Fruit fly (Drosophila melanogaster) whole organism, embryonic: ENCODE data around the gene CycG.
A peak's percentile ranks its signal among the peaks of the same experiment; 100 is the strongest.

Experiments used
- Bgb ChIP-seq: fragments of 200-800 bp; sonication (Bioruptor generic); IDR thresholded peaks from 2 replicates; pipeline ENCODE4 v1.3.6; 2022; ENCODE audit warnings: missing biosample characterization, missing genetic modification characterization; ENCODE audit not compliant: partially characterized antibody
- CG11560 ChIP-seq: fragments of 200-800 bp; sonication (Bioruptor generic); IDR thresholded peaks from 3 replicates; pipeline ENCODE4 v1.3.6; 2022; ENCODE audit warnings: missing biosample characterization, missing genetic modification characterization
- CG12299 ChIP-seq: fragments of 200-800 bp; sonication (Bioruptor generic); optimal IDR thresholded peaks from 2 replicates; lab custom pipeline; 2018; ENCODE audit warnings: missing biosample characterization, mild to moderate bottlenecking, missing genetic modification characterization
- CG13287 ChIP-seq: fragments of 200-800 bp; sonication (Bioruptor generic); IDR thresholded peaks from 2 replicates; pipeline ENCODE4 v1.3.6; 2022; ENCODE audit warnings: missing biosample characterization, missing genetic modification characterization; ENCODE audit not compliant: partially characterized antibody
- CG13424 ChIP-seq: fragments of 200-800 bp; sonication (Bioruptor generic); optimal IDR thresholded peaks from 2 replicates; lab custom pipeline; 2019; ENCODE audit warnings: missing biosample characterization, mild to moderate bottlenecking, missing genetic modification characterization, moderate library complexity
- CG16813 ChIP-seq: fragments of 200-800 bp; sonication (Bioruptor generic); IDR thresholded peaks from 3 replicates; pipeline ENCODE4 v1.3.6; 2022; ENCODE audit warnings: missing biosample characterization, missing genetic modification characterization; ENCODE audit not compliant: partially characterized antibody
- CG17361 ChIP-seq: fragments of 200-800 bp; sonication (Bioruptor generic); IDR thresholded peaks from 3 replicates; pipeline ENCODE4 v1.3.6; 2022; ENCODE audit warnings: missing biosample characterization, missing genetic modification characterization
- CG17802 ChIP-seq: fragments of 200-800 bp; sonication (Bioruptor generic); optimal IDR thresholded peaks from 2 replicates; lab custom pipeline; 2018; ENCODE audit warnings: missing biosample characterization, mild to moderate bottlenecking, missing genetic modification characterization, moderate library complexity
- CG3163 ChIP-seq: fragments of 200-800 bp; sonication (Bioruptor generic); optimal IDR thresholded peaks from 3 replicates; lab custom pipeline; 2016; ENCODE audit warnings: missing biosample characterization, missing genetic modification characterization
- CG3407 ChIP-seq: fragments of 200-800 bp; sonication (Bioruptor generic); optimal IDR thresholded peaks from 2 replicates; lab custom pipeline; 2018; ENCODE audit warnings: missing biosample characterization, mild to moderate bottlenecking, missing genetic modification characterization
- CG3838 ChIP-seq: fragments of 200-800 bp; sonication (Bioruptor generic); optimal IDR thresholded peaks from 3 replicates; lab custom pipeline; 2016; ENCODE audit warnings: missing biosample characterization, missing genetic modification characterization
- CG42726 ChIP-seq: fragments of 200-800 bp; sonication (Bioruptor generic); IDR thresholded peaks from 2 replicates; pipeline ENCODE4 v1.3.6; 2022; ENCODE audit warnings: missing biosample characterization, missing genetic modification characterization; ENCODE audit not compliant: partially characterized antibody
- CG4424 ChIP-seq: fragments of 200-800 bp; sonication (Bioruptor generic); optimal IDR thresholded peaks from 3 replicates; lab custom pipeline; 2016; ENCODE audit warnings: missing biosample characterization, missing genetic modification characterization
- CG4617 ChIP-seq: fragments of 200-800 bp; sonication (Bioruptor generic); optimal IDR thresholded peaks from 3 replicates; lab custom pipeline; 2016; ENCODE audit warnings: missing biosample characterization, missing genetic modification characterization, borderline replicate concordance
- CG7271 ChIP-seq: fragments of 200-800 bp; sonication (Bioruptor generic); optimal IDR thresholded peaks from 2 replicates; lab custom pipeline; 2018; ENCODE audit warnings: missing biosample characterization, mild to moderate bottlenecking, missing genetic modification characterization, moderate library complexity
- CG7963 ChIP-seq: fragments of 200-800 bp; sonication (Bioruptor generic); IDR thresholded peaks from 3 replicates; pipeline ENCODE4 v1.3.6; 2022; ENCODE audit warnings: missing biosample characterization, missing genetic modification characterization; ENCODE audit not compliant: partially characterized antibody
- CG8765 ChIP-seq: fragments of 200-800 bp; sonication (Bioruptor generic); IDR thresholded peaks from 2 replicates; pipeline ENCODE4 v1.3.6; 2022; ENCODE audit warnings: missing biosample characterization, missing genetic modification characterization
- CG9727 ChIP-seq: fragments of 200-800 bp; sonication (Bioruptor generic); optimal IDR thresholded peaks from 3 replicates; lab custom pipeline; 2017; ENCODE audit warnings: missing biosample characterization, mild to moderate bottlenecking, missing genetic modification characterization
- Chrac-16 ChIP-seq: fragments of 200-800 bp; sonication (Bioruptor generic); optimal IDR thresholded peaks from 3 replicates; lab custom pipeline; 2016; ENCODE audit warnings: missing biosample characterization, missing genetic modification characterization
- CkIIα-i1 ChIP-seq: fragments of 200-800 bp; sonication (Bioruptor generic); IDR thresholded peaks from 2 replicates; pipeline ENCODE4 v1.3.6; 2022; ENCODE audit warnings: missing biosample characterization, missing genetic modification characterization
- Dad ChIP-seq: fragments of 200-800 bp; sonication (Bioruptor generic); optimal IDR thresholded peaks from 3 replicates; lab custom pipeline; 2016; ENCODE audit warnings: missing biosample characterization, missing genetic modification characterization
- Dll ChIP-seq: fragments of 200-800 bp; sonication (Bioruptor generic); IDR thresholded peaks from 4 replicates; pipeline ENCODE4 v1.3.6; 2022; ENCODE audit warnings: missing biosample characterization, missing genetic modification characterization; ENCODE audit not compliant: partially characterized antibody
- H15 ChIP-seq: fragments of 200-800 bp; sonication (Bioruptor generic); IDR thresholded peaks from 3 replicates; pipeline ENCODE4 v1.3.6; 2022; ENCODE audit warnings: missing biosample characterization, missing genetic modification characterization
- Myb ChIP-seq: fragments of 200-800 bp; sonication (Bioruptor generic); optimal IDR thresholded peaks from 2 replicates; lab custom pipeline; 2016; ENCODE audit warnings: missing biosample characterization, missing genetic modification characterization
- Neu2 ChIP-seq: fragments of 200-800 bp; sonication (Bioruptor generic); optimal IDR thresholded peaks from 3 replicates; lab custom pipeline; 2016; ENCODE audit warnings: missing biosample characterization, missing genetic modification characterization, borderline replicate concordance
- Spps ChIP-seq: fragments of 200-800 bp; sonication (Bioruptor generic); optimal IDR thresholded peaks from 2 replicates; lab custom pipeline; 2018; ENCODE audit warnings: missing biosample characterization, mild to moderate bottlenecking, missing genetic modification characterization
- cas ChIP-seq: fragments of 200-800 bp; sonication (Bioruptor generic); IDR thresholded peaks from 2 replicates; pipeline ENCODE4 v1.3.6; 2022; ENCODE audit warnings: missing biosample characterization, missing genetic modification characterization
- dimm ChIP-seq: fragments of 200-800 bp; sonication (Bioruptor generic); IDR thresholded peaks from 2 replicates; pipeline ENCODE4 v1.3.6; 2022; ENCODE audit warnings: missing biosample characterization, missing genetic modification characterization
- dmrt99B ChIP-seq: fragments of 200-800 bp; sonication (Bioruptor generic); optimal IDR thresholded peaks from 2 replicates; lab custom pipeline; 2018; ENCODE audit warnings: missing biosample characterization, mild to moderate bottlenecking, missing genetic modification characterization, moderate library complexity
- ewg ChIP-seq: fragments of 200-800 bp; sonication (Bioruptor generic); optimal IDR thresholded peaks from 3 replicates; lab custom pipeline; 2017; ENCODE audit warnings: mild to moderate bottlenecking, missing biosample characterization, missing genetic modification reagents, missing genetic modification characterization
- gcm ChIP-seq: fragments of 200-800 bp; sonication (Bioruptor generic); optimal IDR thresholded peaks from 2 replicates; lab custom pipeline; 2019; ENCODE audit warnings: missing biosample characterization, mild to moderate bottlenecking, missing genetic modification characterization, moderate library complexity
- gcm2 ChIP-seq: fragments of 200-800 bp; sonication (Bioruptor generic); optimal IDR thresholded peaks from 2 replicates; lab custom pipeline; 2016; ENCODE audit warnings: missing biosample characterization, missing genetic modification characterization
- grau ChIP-seq: fragments of 200-800 bp; optimal IDR thresholded peaks from 3 replicates; lab custom pipeline; 2019; ENCODE audit warnings: missing biosample characterization, mild to moderate bottlenecking, missing genetic modification characterization, moderate library complexity
- grn ChIP-seq: fragments of 200-800 bp; sonication (Bioruptor generic); optimal IDR thresholded peaks from 3 replicates; lab custom pipeline; 2017; ENCODE audit warnings: missing biosample characterization, missing genetic modification characterization
- hbn ChIP-seq: fragments of 200-800 bp; sonication (Bioruptor generic); IDR thresholded peaks from 2 replicates; pipeline ENCODE4 v1.3.6; 2022; ENCODE audit warnings: missing biosample characterization, missing genetic modification characterization; ENCODE audit not compliant: partially characterized antibody
- lola ChIP-seq, 3 experiments: fragments of >200 bp in 2 of 3; fragments of 200-800 bp in 1 of 3; sonication (Bioruptor generic) in 1 of 3; optimal IDR thresholded peaks; 2 replicates each; lab custom pipeline; 2017 to 2019; ENCODE audit warnings: missing biosample characterization in 3 of 3, missing genetic modification characterization in 3 of 3, mild to moderate bottlenecking in 1 of 3, moderate library complexity in 1 of 3
- maf-S ChIP-seq: fragments of 200-800 bp; sonication (Bioruptor generic); optimal IDR thresholded peaks from 2 replicates; lab custom pipeline; 2016; ENCODE audit warnings: missing biosample characterization, missing genetic modification characterization
- mld ChIP-seq: fragments of 200-800 bp; sonication (Bioruptor generic); IDR thresholded peaks from 3 replicates; pipeline ENCODE4 v1.3.6; 2022; ENCODE audit warnings: missing biosample characterization, missing genetic modification characterization; ENCODE audit not compliant: partially characterized antibody
- nerfin-1 ChIP-seq: fragments of 200-800 bp; sonication (Bioruptor generic); optimal IDR thresholded peaks from 3 replicates; lab custom pipeline; 2019; ENCODE audit warnings: missing biosample characterization, mild to moderate bottlenecking, missing genetic modification characterization, moderate library complexity
- nerfin-2 ChIP-seq: fragments of 200-800 bp; sonication (Bioruptor generic); IDR thresholded peaks from 2 replicates; pipeline ENCODE4 v1.3.6; 2022; ENCODE audit warnings: missing biosample characterization, missing genetic modification characterization; ENCODE audit not compliant: partially characterized antibody
- oc ChIP-seq: fragments of 200-800 bp; sonication (Bioruptor generic); optimal IDR thresholded peaks from 2 replicates; lab custom pipeline; 2018; ENCODE audit warnings: missing biosample characterization, mild to moderate bottlenecking, missing genetic modification characterization, moderate library complexity
- p53 ChIP-seq: fragments of 200-800 bp; sonication (Bioruptor generic); optimal IDR thresholded peaks from 2 replicates; lab custom pipeline; 2016; ENCODE audit warnings: missing biosample characterization, missing genetic modification characterization
- pnt ChIP-seq: fragments of 200-800 bp; sonication (Bioruptor generic); optimal IDR thresholded peaks from 3 replicates; lab custom pipeline; 2016; ENCODE audit warnings: missing biosample characterization, missing genetic modification characterization
- slbo ChIP-seq: fragments of 200-800 bp; sonication (Bioruptor generic); IDR thresholded peaks from 2 replicates; pipeline ENCODE4 v1.3.6; 2022; ENCODE audit warnings: missing biosample characterization, missing genetic modification characterization
- so ChIP-seq: fragments of 200-800 bp; sonication (Bioruptor generic); IDR thresholded peaks from 3 replicates; pipeline ENCODE4 v1.3.6; 2022; ENCODE audit warnings: missing biosample characterization, missing genetic modification characterization
- sqz ChIP-seq: fragments of 200-800 bp; sonication (Bioruptor generic); optimal IDR thresholded peaks from 3 replicates; lab custom pipeline; 2018; ENCODE audit warnings: missing biosample characterization, mild to moderate bottlenecking, missing genetic modification characterization
- stwl ChIP-seq: fragments of 200-800 bp; sonication (Bioruptor generic); optimal IDR thresholded peaks from 3 replicates; lab custom pipeline; 2018; ENCODE audit warnings: missing biosample characterization, mild to moderate bottlenecking, missing genetic modification characterization, moderate library complexity
- sug ChIP-seq: fragments of 200-800 bp; optimal IDR thresholded peaks from 2 replicates; lab custom pipeline; 2019; ENCODE audit warnings: missing biosample characterization, mild to moderate bottlenecking, missing genetic modification characterization, moderate library complexity
- twi ChIP-seq: fragments of 200-800 bp; optimal IDR thresholded peaks from 2 replicates; lab custom pipeline; 2019; ENCODE audit warnings: missing biosample characterization, mild to moderate bottlenecking, missing genetic modification characterization, moderate library complexity
- usp ChIP-seq: fragments of >200 bp; optimal IDR thresholded peaks from 2 replicates; lab custom pipeline; 2017; ENCODE audit warnings: missing biosample characterization, missing genetic modification characterization

The CycG gene

DNA sequence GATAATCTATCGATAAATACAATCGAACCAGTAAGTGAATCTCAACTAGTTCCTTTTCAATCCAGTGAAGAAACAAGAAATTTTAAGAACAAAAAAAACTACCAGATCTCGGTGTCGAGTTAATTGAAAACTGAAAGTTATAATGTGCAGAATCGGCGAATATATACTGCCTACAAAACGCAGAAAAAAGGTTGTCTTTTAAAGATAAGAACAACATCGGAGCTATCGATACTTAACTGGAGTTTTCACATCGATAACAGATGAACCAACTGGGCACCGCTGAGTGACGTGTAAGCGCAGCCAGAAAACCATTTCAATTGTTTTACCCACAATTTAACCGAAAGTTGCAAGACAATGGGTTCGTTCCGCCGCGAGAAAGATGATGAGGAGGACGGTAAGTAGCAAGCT, 40.6 kb downstream of the CycG start, which contains the start of gene gammaCOP (continued):
- no peak for TF ChIP-seq lola (GFP tag; optimal IDR thresholded peaks at IDR 0.05; lab: Kevin White, UChicago)
- no peak for TF ChIP-seq CG8765 (GFP tag; lab: Robert Waterston, UW)
- TF ChIP-seq CkIIα-i1 (GFP tag; lab: Robert Waterston, UW) = no peak
- no peak for TF ChIP-seq dmrt99B (tag; lab: Kevin White, UChicago)
- TF ChIP-seq CG16813 (GFP tag; lab: Robert Waterston, UW) = peak; percentile 88
- peak; percentile 9 for TF ChIP-seq CG9727 (GFP tag; lab: Kevin White, UChicago)
- TF ChIP-seq hbn (GFP tag; lab: Robert Waterston, UW) = peak; percentile 90
- TF ChIP-seq nerfin-2 (GFP tag; lab: Robert Waterston, UW) = peak; percentile 79
- TF ChIP-seq Bgb = peak; percentile 85
- peak; percentile 69; the same call in 1 of the 3 replicates for TF ChIP-seq CG7963 (GFP tag; lab: Robert Waterston, UW)
- peak; percentile 40 for TF ChIP-seq stwl
- TF ChIP-seq CG7271 (tag; lab: Kevin White, UChicago) = no peak
- no peak for TF ChIP-seq twi (tag; lab: Kevin White, UChicago)
- no peak for TF ChIP-seq CG13424 (tag; lab: Kevin White, UChicago)
- TF ChIP-seq maf-S (GFP tag; lab: Kevin White, UChicago) = no peak
- TF ChIP-seq nerfin-1 (tag; lab: Kevin White, UChicago) = no peak
- no peak for TF ChIP-seq sug
- peak; percentile 42 for TF ChIP-seq CG4617 (GFP tag; lab: Kevin White, UChicago)
- TF ChIP-seq mld = peak; percentile 36; the same call in 1 of the 3 replicates
- no peak for TF ChIP-seq CG3163
- peak; percentile 30 for TF ChIP-seq p53 (GFP tag; lab: Kevin White, UChicago)
- no peak for TF ChIP-seq Dad
- TF ChIP-seq CG13287 (GFP tag; lab: Robert Waterston, UW) = peak; percentile 98
- TF ChIP-seq Spps = peak; percentile 16
- peak; percentile 10 for TF ChIP-seq CG4424 (GFP tag; lab: Kevin White, UChicago)
- TF ChIP-seq CG42726 (GFP tag; lab: Robert Waterston, UW) = peak; percentile 34; the same call in 1 of the 2 replicates

DNA sequence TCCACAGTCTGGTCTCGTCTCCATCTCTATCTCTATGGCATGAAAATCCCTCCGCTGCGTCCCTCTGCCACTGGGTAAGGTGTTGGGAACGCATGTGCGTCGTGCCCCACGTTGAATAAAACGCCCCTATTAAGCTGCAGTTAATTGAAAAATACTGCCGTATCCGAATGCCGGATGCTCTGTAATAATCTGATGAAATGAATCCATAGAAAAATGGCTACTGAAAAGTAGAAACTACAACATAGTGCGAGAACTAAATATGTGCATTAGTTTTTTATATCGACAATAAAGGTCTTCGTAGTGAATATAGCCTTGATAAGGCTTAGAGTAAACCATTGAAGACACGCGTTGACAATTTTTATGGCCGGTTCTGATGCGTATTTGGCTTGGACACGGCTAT, 45.7 kb downstream of the CycG start:
- TF ChIP-seq gcm (GFP tag; lab: Kevin White, UChicago) (peak; percentile 43), oc (tag; lab: Kevin White, UChicago) (peak; percentile 59), ewg (peak; percentile 35), Chrac-16 (GFP tag; lab: Kevin White, UChicago) (no peak), so (GFP tag; lab: Robert Waterston, UW) (0 out of 3 replicates have a peak, but pooled peaks have one; percentile 51), grn (GFP tag; lab: Kevin White, UChicago) (no peak), CG12299 (tag; lab: Kevin White, UChicago) (peak; percentile 15), CG17802 (tag; lab: Kevin White, UChicago) (peak; percentile 25), CG3407 (GFP tag; lab: Kevin White, UChicago) (peak; percentile 32), cas (GFP tag; lab: Robert Waterston, UW) (no peak), CG17361 (GFP tag; lab: Robert Waterston, UW) (peak; percentile 53; the same call in 2 of the 3 replicates), grau (tag; lab: Kevin White, UChicago) (peak; percentile 39), CG3838 (GFP tag; lab: Kevin White, UChicago) (no peak), dimm (GFP tag; lab: Robert Waterston, UW) (peak; percentile 64), gcm2 (GFP tag; lab: Kevin White, UChicago) (no peak), sqz (no peak), Neu2 (GFP tag; lab: Kevin White, UChicago) (no peak), slbo (GFP tag; lab: Robert Waterston, UW) (peak; percentile 48), CG11560 (tag; lab: Robert Waterston, UW) (no peak), pnt (peak; percentile 49), usp (no peak), Myb (GFP tag; lab: Kevin White, UChicago) (no peak), CG4424 (GFP tag; lab: Kevin White, UChicago) (peak; percentile 14), Dll (GFP tag; lab: Robert Waterston, UW) (no peak), H15 (GFP tag; lab: Robert Waterston, UW) (peak; percentile 38; the same call in 1 of the 3 replicates)
